Fruit fly (Drosophila melanogaster) whole organism, embryonic: ENCODE data around the gene CG17359.

Experiments
- Atf3 ChIP-seq: fragments of 200-800 bp; sonication (Bioruptor generic); optimal IDR thresholded peaks from 3 replicates; lab custom pipeline; 2016; ENCODE audit warnings: missing biosample characterization, missing genetic modification characterization
- Atf6 ChIP-seq: fragments of 200-800 bp; sonication (Bioruptor generic); IDR thresholded peaks from 2 replicates; pipeline ENCODE4 v1.3.6; 2022; ENCODE audit warnings: missing biosample characterization, missing genetic modification characterization
- Awh ChIP-seq: fragments of 200-800 bp; sonication (Bioruptor generic); IDR thresholded peaks from 2 replicates; pipeline ENCODE4, ENCODE4 v1.3.6; 2022; ENCODE audit warnings: missing biosample characterization, missing genetic modification characterization
- C15 ChIP-seq: fragments of 200-800 bp; sonication (Bioruptor generic); IDR thresholded peaks from 3 replicates; pipeline ENCODE4 v1.3.6; 2022; ENCODE audit warnings: missing biosample characterization, missing genetic modification characterization
- CG13894 ChIP-seq: fragments of 200-800 bp; sonication (Bioruptor generic); optimal IDR thresholded peaks from 3 replicates; lab custom pipeline; 2018; ENCODE audit warnings: missing biosample characterization, mild to moderate bottlenecking, missing genetic modification characterization, moderate library complexity
- CG14441 ChIP-seq: fragments of 200-800 bp; sonication (Bioruptor generic); IDR thresholded peaks from 2 replicates; pipeline ENCODE4 v1.3.6; 2022; ENCODE audit warnings: missing biosample characterization, missing genetic modification characterization
- CG14860 ChIP-seq: fragments of 200-800 bp; sonication (Bioruptor generic); IDR thresholded peaks from 3 replicates; pipeline ENCODE4 v1.3.6; 2022; ENCODE audit warnings: missing biosample characterization, missing genetic modification characterization; ENCODE audit not compliant: partially characterized antibody
- CG2712 ChIP-seq: fragments of 200-800 bp; optimal IDR thresholded peaks from 3 replicates; lab custom pipeline; 2019; ENCODE audit warnings: missing biosample characterization, mild to moderate bottlenecking, missing genetic modification characterization, moderate library complexity
- CG30020 ChIP-seq: fragments of 200-800 bp; optimal IDR thresholded peaks from 2 replicates; lab custom pipeline; 2019; ENCODE audit warnings: missing biosample characterization, mild to moderate bottlenecking, missing genetic modification characterization, moderate library complexity
- CG3065 ChIP-seq: fragments of 200-800 bp; sonication (Bioruptor generic); optimal IDR thresholded peaks from 2 replicates; lab custom pipeline; 2016; ENCODE audit warnings: missing biosample characterization, missing genetic modification characterization
- CG3838 ChIP-seq: fragments of 200-800 bp; sonication (Bioruptor generic); optimal IDR thresholded peaks from 3 replicates; lab custom pipeline; 2016; ENCODE audit warnings: missing biosample characterization, missing genetic modification characterization
- CG4328 ChIP-seq: fragments of 200-800 bp; sonication (Bioruptor generic); optimal IDR thresholded peaks from 3 replicates; lab custom pipeline; 2017; ENCODE audit warnings: missing biosample characterization, missing genetic modification reagents, missing genetic modification characterization
- CG4617 ChIP-seq: fragments of 200-800 bp; sonication (Bioruptor generic); optimal IDR thresholded peaks from 3 replicates; lab custom pipeline; 2016; ENCODE audit warnings: missing biosample characterization, missing genetic modification characterization, borderline replicate concordance
- CG6689 ChIP-seq: fragments of 200-800 bp; sonication (Bioruptor generic); IDR thresholded peaks from 2 replicates; pipeline ENCODE4 v1.3.6; 2022; ENCODE audit warnings: missing biosample characterization, missing genetic modification characterization
- CG8478 ChIP-seq: fragments of >200 bp; optimal IDR thresholded peaks from 2 replicates; lab custom pipeline; 2018
- CG8944 ChIP-seq: fragments of 200-800 bp; sonication (Bioruptor generic); optimal IDR thresholded peaks from 3 replicates; lab custom pipeline; 2016; ENCODE audit warnings: missing biosample characterization, missing genetic modification characterization
- CG9215 ChIP-seq: fragments of 200-800 bp; sonication (Bioruptor generic); IDR thresholded peaks from 2 replicates; pipeline ENCODE4 v1.3.6; 2022; ENCODE audit warnings: missing biosample characterization, missing genetic modification characterization
- Chrac-16 ChIP-seq: fragments of 200-800 bp; sonication (Bioruptor generic); optimal IDR thresholded peaks from 3 replicates; lab custom pipeline; 2016; ENCODE audit warnings: missing biosample characterization, missing genetic modification characterization
- D19B ChIP-seq: fragments of 200-800 bp; sonication (Bioruptor generic); optimal IDR thresholded peaks from 2 replicates; lab custom pipeline; 2017; ENCODE audit warnings: missing biosample characterization, mild to moderate bottlenecking, missing genetic modification characterization
- Deaf1 ChIP-seq: fragments of 200-800 bp; optimal IDR thresholded peaks from 3 replicates; lab custom pipeline; 2019; ENCODE audit warnings: missing biosample characterization, mild to moderate bottlenecking, missing genetic modification characterization, moderate library complexity
- H2.0 ChIP-seq: fragments of 200-800 bp; sonication (Bioruptor generic); IDR thresholded peaks from 2 replicates; pipeline ENCODE4 v1.3.6; 2022; ENCODE audit warnings: missing biosample characterization, missing genetic modification characterization
- Kr ChIP-seq: fragments of 200-800 bp; sonication (Bioruptor generic); optimal IDR thresholded peaks from 2 replicates; lab custom pipeline; 2017; ENCODE audit warnings: missing biosample characterization, mild to moderate bottlenecking, missing genetic modification characterization
- Rx ChIP-seq: fragments of 200-800 bp; sonication (Bioruptor generic); IDR thresholded peaks from 2 replicates; pipeline ENCODE4 v1.3.6; 2022; ENCODE audit warnings: missing biosample characterization, missing genetic modification characterization
- Side ChIP-seq: fragments of 200-800 bp; sonication (Bioruptor generic); optimal IDR thresholded peaks from 2 replicates; lab custom pipeline; 2016; ENCODE audit warnings: missing biosample characterization, missing genetic modification characterization
- Sin3A ChIP-seq: fragments of >200 bp; optimal IDR thresholded peaks from 2 replicates; lab custom pipeline; 2018
- Sox100B ChIP-seq: fragments of 200-800 bp; sonication (Bioruptor generic); optimal IDR thresholded peaks from 3 replicates; lab custom pipeline; 2018; ENCODE audit warnings: missing biosample characterization, mild to moderate bottlenecking, missing genetic modification characterization
- ab ChIP-seq: fragments of 200-800 bp; sonication (Bioruptor generic); optimal IDR thresholded peaks from 2 replicates; lab custom pipeline; 2016; ENCODE audit warnings: missing biosample characterization, missing genetic modification characterization
- bcd ChIP-seq: fragments of 200-800 bp; sonication (Bioruptor generic); optimal IDR thresholded peaks from 2 replicates; lab custom pipeline; 2017; ENCODE audit warnings: missing biosample characterization, mild to moderate bottlenecking, missing genetic modification characterization
- bowl ChIP-seq: fragments of 200-800 bp; sonication (Bioruptor generic); IDR thresholded peaks from 2 replicates; pipeline ENCODE4 v1.3.6; 2022; ENCODE audit warnings: missing biosample characterization, missing genetic modification characterization
- chinmo ChIP-seq: fragments of 200-800 bp; sonication (Bioruptor generic); IDR thresholded peaks from 4 replicates; pipeline ENCODE4 v1.3.6; 2022; ENCODE audit warnings: missing biosample characterization, missing genetic modification characterization; ENCODE audit not compliant: partially characterized antibody
- chm ChIP-seq: fragments of 200-800 bp; sonication (Bioruptor generic); IDR thresholded peaks from 2 replicates; pipeline ENCODE4 v1.3.6; 2022; ENCODE audit warnings: missing biosample characterization, missing genetic modification characterization
- crp ChIP-seq, 2 experiments: fragments of 200-800 bp; sonication (Bioruptor generic); optimal IDR thresholded peaks; 2 replicates in 1 of 2; 3 replicates in 1 of 2; lab custom pipeline; 2017; ENCODE audit warnings: missing biosample characterization in 2 of 2, missing genetic modification characterization in 2 of 2, mild to moderate bottlenecking in 1 of 2, moderate library complexity in 1 of 2
- dmrt99B ChIP-seq: fragments of 200-800 bp; sonication (Bioruptor generic); optimal IDR thresholded peaks from 2 replicates; lab custom pipeline; 2018; ENCODE audit warnings: missing biosample characterization, mild to moderate bottlenecking, missing genetic modification characterization, moderate library complexity
- dysf ChIP-seq: fragments of 200-800 bp; sonication (Bioruptor generic); IDR thresholded peaks from 3 replicates; pipeline ENCODE4 v1.3.6; 2022; ENCODE audit warnings: missing biosample characterization, missing genetic modification characterization
- hb ChIP-seq: fragments of 200-800 bp; sonication (Bioruptor generic); IDR thresholded peaks from 3 replicates; pipeline ENCODE4 v1.3.6; 2022; ENCODE audit warnings: missing biosample characterization, missing genetic modification characterization; ENCODE audit not compliant: partially characterized antibody
- hth ChIP-seq: fragments of >200 bp; optimal IDR thresholded peaks from 2 replicates; lab custom pipeline; 2017; ENCODE audit warnings: inconsistent platforms
- knrl ChIP-seq: fragments of 200-800 bp; sonication (Bioruptor generic); IDR thresholded peaks from 3 replicates; pipeline ENCODE4 v1.3.6; 2022; ENCODE audit warnings: missing biosample characterization, missing genetic modification characterization; ENCODE audit not compliant: partially characterized antibody
- lmd ChIP-seq: fragments of 200-800 bp; sonication (Bioruptor generic); IDR thresholded peaks from 2 replicates; pipeline ENCODE4 v1.3.6; 2022; ENCODE audit warnings: missing biosample characterization, missing genetic modification characterization
- lola ChIP-seq, 3 experiments: fragments of >200 bp in 2 of 3; fragments of 200-800 bp in 1 of 3; sonication (Bioruptor generic) in 1 of 3; optimal IDR thresholded peaks; 2 replicates each; lab custom pipeline; 2017 to 2019; ENCODE audit warnings: missing biosample characterization in 3 of 3, missing genetic modification characterization in 3 of 3, mild to moderate bottlenecking in 1 of 3, moderate library complexity in 1 of 3
- oc ChIP-seq: fragments of 200-800 bp; sonication (Bioruptor generic); optimal IDR thresholded peaks from 2 replicates; lab custom pipeline; 2018; ENCODE audit warnings: missing biosample characterization, mild to moderate bottlenecking, missing genetic modification characterization, moderate library complexity
- pho ChIP-seq: fragments of 200-800 bp; sonication (Bioruptor generic); optimal IDR thresholded peaks from 2 replicates; lab custom pipeline; 2016; ENCODE audit warnings: missing biosample characterization, missing genetic modification characterization
- rib ChIP-seq: fragments of 200-800 bp; sonication (Bioruptor generic); IDR thresholded peaks from 2 replicates; pipeline ENCODE4 v1.3.6; 2022; ENCODE audit warnings: missing biosample characterization, missing genetic modification characterization
- scrt ChIP-seq: fragments of 200-800 bp; sonication (Bioruptor generic); optimal IDR thresholded peaks from 2 replicates; lab custom pipeline; 2018; ENCODE audit warnings: missing biosample characterization, mild to moderate bottlenecking, missing genetic modification characterization, moderate library complexity
- shn ChIP-seq: fragments of 200-800 bp; sonication (Bioruptor generic); optimal IDR thresholded peaks from 3 replicates; lab custom pipeline; 2016; ENCODE audit warnings: missing biosample characterization, missing genetic modification characterization
- slbo ChIP-seq: fragments of 200-800 bp; sonication (Bioruptor generic); IDR thresholded peaks from 2 replicates; pipeline ENCODE4 v1.3.6; 2022; ENCODE audit warnings: missing biosample characterization, missing genetic modification characterization
- sna ChIP-seq: fragments of 200-800 bp; sonication (Bioruptor generic); IDR thresholded peaks from 2 replicates; pipeline ENCODE4 v1.3.6; 2022; ENCODE audit warnings: missing biosample characterization, missing genetic modification characterization; ENCODE audit not compliant: partially characterized antibody
- sob ChIP-seq: fragments of 200-800 bp; sonication (Bioruptor generic); IDR thresholded peaks from 2 replicates; pipeline ENCODE4 v1.3.6; 2022; ENCODE audit warnings: missing biosample characterization, missing genetic modification characterization
- ssp ChIP-seq: fragments of 200-800 bp; sonication (Bioruptor generic); IDR thresholded peaks from 2 replicates; pipeline ENCODE4 v1.3.6; 2022; ENCODE audit warnings: missing biosample characterization, missing genetic modification characterization
- tin ChIP-seq: fragments of 200-800 bp; sonication (Bioruptor generic); optimal IDR thresholded peaks from 3 replicates; lab custom pipeline; 2016; ENCODE audit warnings: missing biosample characterization, missing genetic modification characterization

The CG17359 gene

DNA sequence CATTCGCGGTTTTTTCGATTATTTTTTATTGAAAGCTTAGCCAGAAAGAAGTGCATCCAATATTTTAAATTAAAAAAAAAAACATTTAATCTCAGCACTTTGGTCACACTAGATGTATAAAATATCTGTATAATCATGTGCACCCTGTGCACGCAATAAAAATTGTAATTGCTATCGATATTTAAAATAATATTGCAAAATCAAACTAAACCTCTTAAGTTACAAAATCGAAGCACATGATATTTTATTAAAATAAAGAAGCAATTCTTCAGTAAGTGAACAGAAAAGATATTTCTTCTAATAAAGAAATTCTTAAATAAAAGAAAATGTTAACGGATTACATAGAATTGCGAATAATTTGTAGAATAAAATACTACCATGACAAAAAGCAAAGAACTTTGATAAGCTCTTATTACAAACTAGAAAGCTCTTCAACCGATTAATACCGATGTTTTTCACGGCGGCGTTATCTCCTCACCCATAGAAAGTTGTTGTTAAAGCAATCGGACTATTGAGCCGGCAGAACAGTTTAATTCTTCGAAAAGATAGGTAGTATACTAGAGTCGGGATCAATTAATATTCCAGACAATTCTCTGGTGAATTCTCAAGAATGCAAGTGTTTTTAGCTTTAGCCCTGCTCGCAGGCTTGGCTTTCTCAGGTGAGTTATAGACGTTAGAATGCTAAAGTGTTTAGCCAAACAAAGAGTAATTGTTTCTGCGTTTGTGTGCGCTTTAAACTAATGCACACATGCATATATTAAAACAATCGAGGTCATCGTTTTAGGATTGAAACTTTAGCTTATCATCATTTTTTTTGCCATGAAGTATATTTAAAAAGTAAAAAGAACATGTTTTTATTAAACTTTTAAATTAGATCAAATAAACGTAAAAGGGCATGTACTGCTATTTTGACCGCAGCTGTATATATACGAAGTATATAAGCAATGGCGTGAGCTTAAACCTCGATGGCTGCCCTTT lies 5.0 kb downstream of the CG17359 start, which contains the start of gene CtsK1 (continued):
- TF ChIP-seq CG8478 (lab: Kevin White, UChicago) = no peak
- no peak for TF ChIP-seq CG9215
- TF ChIP-seq Atf3 = no peak
- TF ChIP-seq sob (GFP tag; lab: Robert Waterston, UW) = 0 out of 2 replicates have a peak, but pooled peaks have one; percentile 18
- no peak for TF ChIP-seq oc (tag; lab: Kevin White, UChicago)
- no peak for TF ChIP-seq Kr (GFP tag; lab: Kevin White, UChicago)
- peak; percentile 8 for TF ChIP-seq CG30020
- no peak for TF ChIP-seq shn (GFP tag; lab: Kevin White, UChicago)
- TF ChIP-seq crp (GFP tag; optimal IDR thresholded peaks at IDR 0.05; lab: Kevin White, UChicago) = peak in 1 of 2 experiments; percentile 48
- TF ChIP-seq sna (GFP tag; lab: Robert Waterston, UW) = peak; percentile 47; the same call in 1 of the 2 replicates
- TF ChIP-seq Chrac-16 = no peak
- TF ChIP-seq knrl (GFP tag; lab: Robert Waterston, UW) = peak; percentile 75
- TF ChIP-seq lmd = 0 out of 2 replicates have a peak, but pooled peaks have one; percentile 13
- no peak for TF ChIP-seq Awh
- no peak for TF ChIP-seq CG4617 (GFP tag; lab: Kevin White, UChicago)
- no peak for TF ChIP-seq H2.0 (GFP tag; lab: Robert Waterston, UW)
- no peak for TF ChIP-seq dysf
- TF ChIP-seq tin = no peak
- TF ChIP-seq CG3065 = no peak
- TF ChIP-seq hth = no peak
- peak; percentile 50 for TF ChIP-seq CG2712 (tag; lab: Kevin White, UChicago)
- no peak for TF ChIP-seq Side (GFP tag; lab: Kevin White, UChicago)
- TF ChIP-seq Rx (GFP tag; lab: Robert Waterston, UW) = no peak
- TF ChIP-seq hb (GFP tag; lab: Robert Waterston, UW) = no peak
- no peak for TF ChIP-seq lola (GFP tag; optimal IDR thresholded peaks at IDR 0.05; lab: Kevin White, UChicago)
- no peak for TF ChIP-seq bowl
- TF ChIP-seq bcd = no peak
- TF ChIP-seq CG13894 (tag; lab: Kevin White, UChicago) = no peak
- no peak for TF ChIP-seq CG8944 (GFP tag; lab: Kevin White, UChicago)
- TF ChIP-seq CG14860 = peak; percentile 40; the same call in 2 of the 3 replicates
- no peak for TF ChIP-seq Sin3A (lab: Kevin White, UChicago)
- peak; percentile 47 for TF ChIP-seq CG6689
- peak; percentile 19 for TF ChIP-seq dmrt99B (tag; lab: Kevin White, UChicago)
- no peak for TF ChIP-seq Deaf1 (tag; lab: Kevin White, UChicago)
- TF ChIP-seq CG4328 (GFP tag; lab: Kevin White, UChicago) = no peak
- TF ChIP-seq C15 (GFP tag; lab: Robert Waterston, UW) = no peak
- TF ChIP-seq ab (GFP tag; lab: Kevin White, UChicago) = no peak
- TF ChIP-seq slbo = peak; percentile 49
- 0 out of 4 replicates have a peak, but pooled peaks have one; percentile 71 for TF ChIP-seq chinmo (GFP tag; lab: Robert Waterston, UW)
- no peak for TF ChIP-seq chm (GFP tag; lab: Robert Waterston, UW)
- TF ChIP-seq ssp = no peak
- peak; percentile 50; the same call in 1 of the 2 replicates for TF ChIP-seq CG14441 (GFP tag; lab: Robert Waterston, UW)
- no peak for TF ChIP-seq scrt
- no peak for TF ChIP-seq rib
- TF ChIP-seq CG3838 (GFP tag; lab: Kevin White, UChicago) = no peak
- TF ChIP-seq pho (GFP tag; lab: Kevin White, UChicago) = no peak
- no peak for TF ChIP-seq D19B (GFP tag; lab: Kevin White, UChicago)
- TF ChIP-seq Atf6 (GFP tag; lab: Robert Waterston, UW) = 0 out of 2 replicates have a peak, but pooled peaks have one; percentile 42
- peak; percentile 24 for TF ChIP-seq Sox100B (GFP tag; lab: Kevin White, UChicago)
